Worm (Caenorhabditis elegans): Measurements from ENCODE around the gene zig-11.

ce11 chrV:1875497-1875988 lies 17.2 kb downstream of the zig-11 start:
- no peak for TF ChIP-seq mab-5 (tag; optimal IDR thresholded peaks at IDR 0.05)
- TF ChIP-seq pha-4 (tag; optimal IDR thresholded peaks at IDR 0.05), result no peak
- TF ChIP-seq mls-2 (tag; optimal IDR thresholded peaks at IDR 0.05), result peak; percentile 59
- no peak for TF ChIP-seq snpc-4 (tag; optimal IDR thresholded peaks at IDR 0.05)
- TF ChIP-seq nhr-237 (tag; optimal IDR thresholded peaks at IDR 0.05), result no peak
- no peak for TF ChIP-seq unc-39 (tag; optimal IDR thresholded peaks at IDR 0.05)
- peak; percentile 1 for TF ChIP-seq nhr-2 (tag; optimal IDR thresholded peaks at IDR 0.05)
- peak; percentile 73 for TF ChIP-seq sptf-1 (tag; optimal IDR thresholded peaks at IDR 0.05)
- TF ChIP-seq ztf-11 (tag; optimal IDR thresholded peaks at IDR 0.05), result no peak
- TF ChIP-seq lsy-2 (tag; optimal IDR thresholded peaks at IDR 0.05), result no peak
- no peak for TF ChIP-seq nhr-12 (tag; optimal IDR thresholded peaks at IDR 0.05)
- TF ChIP-seq unc-120 (tag; optimal IDR thresholded peaks at IDR 0.05; ENCODE audit: poor library complexity, severe bottlenecking), result no peak
- no peak for TF ChIP-seq mep-1 (tag; optimal IDR thresholded peaks at IDR 0.05)

All from whole organism, mixed stage, embryonic.